Fruit fly (Drosophila melanogaster) ovary, adult (tissue): ENCODE measurements around the gene Ubr1.
A peak's percentile ranks its signal among the peaks of the same experiment; 100 is the strongest.

Experiments
- CG17801 ChIP-seq: fragments of 200-800 bp; optimal IDR thresholded peaks from 2 replicates; lab custom pipeline; 2019; ENCODE audit warnings: missing biosample characterization, mild to moderate bottlenecking, missing genetic modification characterization, moderate library complexity; ENCODE audit not compliant: partially characterized antibody

Gene Ubr1

DNA sequence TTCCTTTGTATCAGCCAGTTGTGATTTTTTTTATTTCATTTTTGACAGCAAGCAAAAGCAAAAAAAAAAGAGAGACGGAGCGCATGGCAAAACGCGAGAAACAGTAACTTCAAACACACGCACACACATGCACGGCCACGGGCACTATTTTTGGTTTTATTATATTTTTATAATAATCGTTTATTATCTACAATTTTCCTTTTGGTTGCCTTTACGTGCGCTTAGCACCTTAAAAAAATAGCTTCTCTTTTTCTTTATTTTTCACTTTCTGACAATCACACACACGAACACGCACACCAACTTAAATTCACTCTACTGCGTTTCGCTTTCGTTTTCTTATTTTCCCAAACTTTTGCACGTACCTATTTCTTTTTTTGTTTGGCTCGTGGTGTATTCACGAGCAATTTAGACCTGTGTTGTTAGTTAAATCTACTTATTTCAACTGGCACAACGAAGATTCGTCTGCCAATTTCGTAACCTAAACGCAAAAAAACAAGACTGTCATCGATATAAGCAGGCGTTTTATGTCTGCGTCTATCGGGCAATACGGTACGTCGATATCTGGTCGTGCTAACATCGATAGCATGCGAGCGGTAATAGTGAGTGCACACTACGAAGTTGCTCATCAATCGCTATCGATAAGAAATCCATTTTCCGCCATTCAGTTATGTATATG lies at the start of gene Ubr1:
Gene Ubr1, minus strand, starts transcription at position 532 of the 676 bp plus-strand sequence.
- TF ChIP-seq CG17801 = peak; percentile 81

DNA sequence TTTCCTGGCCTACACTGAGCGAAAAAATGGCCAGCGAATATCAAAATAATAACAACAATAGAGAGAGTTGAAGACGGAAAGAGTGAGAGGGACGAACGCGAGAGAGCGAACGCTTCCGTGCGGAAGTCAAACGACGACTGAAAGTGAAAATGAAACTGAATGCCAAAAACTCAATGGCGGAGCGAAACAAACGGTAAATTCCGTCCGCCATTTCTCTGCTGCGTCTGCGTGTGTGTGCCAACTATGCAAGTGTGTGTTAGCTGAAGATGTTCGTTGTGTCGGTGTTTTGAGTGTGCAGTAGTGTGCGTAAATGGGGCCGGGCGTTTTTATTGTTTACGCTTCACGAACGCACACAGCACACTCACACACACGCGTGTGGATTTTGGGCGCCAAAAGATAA lies 18.4 kb upstream of the Ubr1 start:
- no peak for TF ChIP-seq CG17801

DNA sequence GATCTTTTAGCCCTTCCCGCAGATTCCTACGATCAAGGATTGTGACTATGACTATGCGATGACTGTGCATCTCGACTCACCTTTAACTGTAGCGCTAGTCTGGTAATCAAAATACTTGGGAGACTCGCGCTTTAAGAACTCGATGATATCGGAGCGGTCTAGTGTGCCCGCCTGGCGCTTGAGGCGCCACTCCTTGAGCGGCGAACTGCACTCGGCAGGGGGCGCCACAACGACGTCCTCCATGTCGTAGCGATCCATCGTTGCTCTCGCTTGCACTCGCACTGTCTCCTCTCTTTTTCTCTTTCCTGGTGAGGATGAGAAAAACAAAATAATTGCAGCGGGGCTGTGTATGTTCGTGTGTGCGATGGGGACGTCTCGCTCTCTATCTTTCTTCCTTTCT lies 1.1 kb downstream of the Ubr1 start:
- no peak for TF ChIP-seq CG17801

DNA sequence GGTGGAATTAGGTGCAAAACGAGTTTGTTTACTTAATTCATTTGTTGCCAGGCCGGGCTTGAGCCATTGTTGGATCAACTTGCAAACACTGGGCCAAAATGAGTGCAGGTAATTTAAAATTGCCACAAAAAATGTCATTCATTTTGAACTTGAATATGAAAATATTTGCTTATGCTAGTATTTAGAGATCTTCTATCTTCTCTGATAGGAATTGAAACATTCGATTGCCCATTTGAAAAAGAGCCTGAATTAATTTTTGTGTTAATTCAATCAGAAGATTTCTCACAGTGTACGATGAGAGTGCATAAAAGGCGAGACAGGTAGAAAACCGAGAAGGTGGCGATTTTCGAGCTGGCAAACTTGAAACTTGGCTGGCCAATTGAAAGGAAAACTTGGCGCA lies 1.9 kb downstream of the Ubr1 start:
- peak; percentile 47 for TF ChIP-seq CG17801

DNA sequence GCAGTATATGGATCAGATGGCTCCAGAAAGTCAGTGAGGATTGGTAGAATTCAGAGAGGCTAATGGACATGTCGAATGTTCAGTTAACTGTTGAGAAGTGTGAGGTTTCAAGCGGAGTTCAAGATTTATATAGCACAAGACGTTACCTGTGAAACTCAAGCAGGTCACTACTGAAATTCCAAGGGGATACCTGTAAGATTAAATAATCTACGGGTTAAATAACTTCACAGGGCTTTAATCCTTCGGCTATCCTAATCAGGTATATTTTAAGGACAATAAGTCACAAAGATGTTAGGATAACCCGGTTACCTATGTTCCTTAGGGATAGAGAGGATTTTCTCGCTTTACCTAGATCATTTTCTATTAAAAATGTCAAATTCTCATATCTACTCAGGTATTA lies 20.1 kb downstream of the Ubr1 start, which contains the start of gene CG13000:
Gene CG13000, minus strand, starts transcription at position 101 of the 400 bp plus-strand sequence.
- no peak for TF ChIP-seq CG17801

DNA sequence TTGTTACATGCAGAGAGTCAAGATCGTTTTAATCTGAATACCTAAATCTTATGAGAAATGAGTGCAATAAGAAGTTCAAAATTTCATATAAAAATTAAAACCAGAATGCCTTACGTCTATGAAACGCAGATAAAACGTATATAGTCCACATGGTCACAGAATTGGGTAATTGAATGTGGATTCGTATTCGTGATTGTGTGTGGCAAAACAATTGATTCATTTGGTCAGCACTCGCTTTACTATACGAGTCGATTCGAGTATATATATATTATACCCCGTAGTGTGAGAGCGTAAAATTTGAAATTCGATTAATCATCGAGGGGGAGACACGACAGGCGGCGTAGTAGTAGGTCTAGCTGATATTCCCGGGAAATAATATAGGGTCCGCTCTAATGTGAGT lies 21.9 kb downstream of the Ubr1 start:
- TF ChIP-seq CG17801 = no peak

DNA sequence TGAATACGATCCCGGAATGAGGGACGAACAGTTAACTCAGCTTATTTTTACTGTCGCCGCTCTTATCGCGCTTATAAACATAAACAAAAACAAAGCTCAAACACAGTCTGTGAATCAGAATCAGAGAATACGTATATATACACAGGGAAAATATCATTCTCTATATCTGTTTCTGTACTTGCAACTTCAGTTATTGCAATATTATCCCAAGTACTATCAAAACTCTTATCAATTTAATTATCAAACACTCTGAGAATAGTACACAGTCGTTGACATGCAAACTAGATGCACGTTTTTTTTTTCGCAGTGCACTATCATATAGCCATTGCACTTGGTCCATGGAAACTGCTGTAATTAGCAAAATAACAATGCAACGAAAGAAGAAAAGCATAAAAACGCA lies 23.1 kb downstream of the Ubr1 start:
- TF ChIP-seq CG17801 = peak; percentile 74

DNA sequence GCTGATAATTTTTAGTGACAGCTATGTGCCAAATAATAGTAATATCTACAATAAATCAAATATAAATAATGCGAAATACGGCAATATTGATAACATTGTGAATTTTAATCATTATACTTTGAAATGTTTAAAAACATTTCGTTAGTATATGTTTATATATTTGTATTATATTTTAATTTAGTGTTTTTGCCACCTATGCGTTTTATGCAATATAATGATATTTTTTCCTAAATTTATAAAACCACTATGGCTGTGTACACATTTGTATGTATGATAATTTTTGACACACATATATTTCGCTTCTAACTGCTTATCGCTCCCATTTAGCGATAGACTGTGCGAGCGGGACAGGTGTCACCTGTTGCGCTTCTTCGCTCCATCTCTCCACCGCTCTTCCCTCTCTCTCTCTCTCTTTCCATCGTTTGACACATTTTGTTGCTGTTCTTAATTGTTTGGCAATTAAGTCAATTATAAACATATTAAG lies 24.4 kb downstream of the Ubr1 start:
- peak; percentile 50 for TF ChIP-seq CG17801

DNA sequence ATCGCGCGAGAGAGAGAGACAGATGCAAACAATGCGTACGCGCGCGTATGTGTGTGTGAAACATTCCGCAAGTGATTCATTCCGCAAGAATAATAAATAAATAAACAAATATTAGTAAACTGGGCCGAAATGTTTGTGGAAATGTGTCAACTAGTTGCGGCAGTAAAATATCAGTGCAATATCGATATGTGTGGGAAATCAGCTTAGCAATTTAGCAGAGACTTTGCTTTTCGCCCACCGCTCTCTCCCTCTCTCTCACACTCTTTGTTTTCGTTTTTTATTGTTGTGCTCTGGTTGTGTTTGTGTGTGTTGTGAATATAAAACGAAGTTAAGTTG lies 25.0 kb downstream of the Ubr1 start:
- TF ChIP-seq CG17801 = no peak

DNA sequence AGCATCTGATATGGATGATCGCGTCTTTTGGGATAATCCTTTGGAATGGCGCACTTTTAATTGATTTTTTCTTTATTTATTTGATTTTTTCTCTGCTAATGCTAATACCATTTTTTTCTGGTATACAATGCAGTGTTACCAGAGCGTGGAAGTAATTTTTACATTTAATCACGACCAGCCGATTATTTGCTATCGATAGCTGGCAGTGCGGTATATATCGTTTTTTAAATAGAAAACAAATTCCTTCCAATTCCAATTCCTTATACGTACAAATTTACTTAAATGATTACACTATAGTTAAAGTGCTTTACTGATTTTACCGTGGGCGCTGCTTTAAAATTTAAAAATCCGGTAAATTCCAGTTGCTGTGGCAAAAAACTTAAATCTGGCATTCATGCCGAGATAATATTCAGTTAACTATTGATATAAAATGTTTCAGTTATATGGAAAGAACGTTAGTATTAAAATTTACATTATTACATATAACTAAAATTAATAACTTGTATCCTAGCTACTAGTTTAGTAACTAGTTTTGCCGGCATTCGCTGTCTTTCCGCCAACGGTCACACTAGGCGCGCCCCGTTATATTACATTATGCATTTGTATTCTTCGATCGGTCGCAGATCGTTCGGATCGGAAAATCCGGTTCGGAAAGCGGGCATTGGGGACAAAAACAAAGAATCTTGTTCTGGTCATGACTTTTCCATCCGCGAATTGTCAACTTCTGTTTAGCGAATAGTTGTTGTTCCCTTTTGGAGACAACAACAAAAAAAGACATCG lies 25.6 kb downstream of the Ubr1 start, which contains the start of the genes CG13001 and RhoGAP15B:
Gene CG13001, minus strand, starts transcription at position 137 of the 780 bp plus-strand sequence.
Gene RhoGAP15B, plus strand, starts transcription at position 556 of the 780 bp plus-strand sequence.
- peak; percentile 65 for TF ChIP-seq CG17801

DNA sequence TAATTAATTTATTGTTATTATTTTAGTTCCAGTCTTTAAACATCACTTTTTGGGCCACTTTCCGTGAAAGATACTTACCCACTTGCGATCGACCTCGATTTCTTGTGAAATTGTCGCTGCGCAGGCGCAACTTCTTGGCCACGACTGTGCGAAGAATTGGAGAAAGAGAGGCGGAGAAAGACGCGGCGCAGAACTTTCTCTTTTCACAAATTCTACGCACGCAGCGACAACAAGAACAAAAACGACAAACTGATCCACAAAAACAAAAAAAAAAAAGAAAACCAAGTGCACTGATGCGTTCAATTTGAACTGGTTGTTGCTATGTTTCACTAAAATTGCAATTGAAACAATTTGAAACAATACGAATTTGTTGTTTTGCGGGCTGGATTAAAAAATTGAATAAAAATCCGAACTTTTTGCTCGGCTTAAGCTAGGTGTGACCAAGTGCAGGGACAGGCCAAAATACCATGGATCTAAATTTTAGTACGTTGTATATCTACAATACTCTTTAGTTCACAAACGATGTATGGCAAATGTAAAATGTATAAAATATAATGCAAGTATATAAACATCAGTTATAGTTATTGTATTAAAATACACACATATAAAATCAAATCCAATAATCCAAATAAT lies 27.9 kb downstream of the Ubr1 start, which contains the start of gene wus:
Gene wus, minus strand, starts transcription at position 448 of the 633 bp plus-strand sequence.
- TF ChIP-seq CG17801 = no peak

DNA sequence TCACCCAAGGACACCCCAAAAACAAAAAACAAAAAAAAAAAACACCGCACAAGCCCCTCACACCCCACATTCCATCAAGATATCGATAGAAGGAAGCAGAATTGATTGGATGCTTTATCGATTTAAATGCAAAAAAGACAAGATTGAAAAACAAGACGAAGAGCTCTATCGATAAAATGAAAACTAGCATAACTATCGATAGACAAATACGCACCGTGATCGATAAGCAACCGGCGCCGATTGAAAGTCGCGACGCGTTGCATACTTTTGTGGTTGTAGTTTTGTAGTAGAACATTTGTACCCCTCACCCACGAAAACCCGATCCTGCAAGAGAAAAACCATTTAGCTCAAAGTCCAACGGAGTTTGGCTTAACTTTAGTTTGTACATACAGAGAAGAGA lies 31.8 kb downstream of the Ubr1 start:
- no peak for TF ChIP-seq CG17801

DNA sequence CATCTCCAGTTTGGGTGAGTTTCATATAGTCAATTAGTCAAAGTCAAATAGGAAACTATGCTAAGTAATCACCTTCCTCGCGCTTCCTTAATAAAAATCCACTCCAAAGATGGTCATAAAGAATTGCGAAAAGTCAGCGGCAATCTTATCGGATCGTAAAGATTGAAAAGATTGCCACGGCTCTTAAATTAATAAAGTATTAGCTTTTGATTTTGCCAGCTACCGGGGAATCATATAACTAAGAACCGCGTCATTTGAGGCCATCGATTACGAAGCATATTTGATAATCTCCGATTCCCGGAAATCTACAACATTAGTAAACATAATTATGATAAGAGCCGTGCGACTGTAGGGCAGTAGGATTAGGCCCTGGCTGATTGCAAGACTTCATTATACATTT lies 34.0 kb downstream of the Ubr1 start:
- no peak for TF ChIP-seq CG17801

DNA sequence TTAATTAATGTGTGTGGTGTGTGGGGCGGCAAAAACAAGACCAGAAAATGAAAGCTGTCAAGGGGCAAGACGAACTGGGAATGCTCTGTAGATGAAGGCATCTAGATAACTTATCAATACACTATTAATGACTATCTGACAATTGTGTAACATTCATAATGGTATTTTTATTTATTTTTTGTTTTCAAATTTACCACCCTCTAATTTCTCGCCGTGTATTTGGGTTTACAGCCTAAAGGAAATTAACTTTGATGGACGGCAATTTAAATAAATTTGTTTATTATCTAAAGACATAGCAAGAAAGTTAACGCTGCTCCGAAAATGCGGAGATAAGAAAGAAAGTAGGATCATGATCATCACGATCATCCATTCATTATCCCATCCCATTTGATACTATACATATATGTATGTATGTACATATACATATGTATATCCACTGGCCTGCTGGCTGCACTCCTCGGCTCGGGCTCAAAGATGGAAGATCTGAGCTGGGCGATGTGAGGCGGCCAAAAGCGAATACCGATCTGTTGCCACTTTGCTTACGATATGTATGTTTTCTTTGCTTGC lies 35.6 kb downstream of the Ubr1 start:
- TF ChIP-seq CG17801 = no peak

DNA sequence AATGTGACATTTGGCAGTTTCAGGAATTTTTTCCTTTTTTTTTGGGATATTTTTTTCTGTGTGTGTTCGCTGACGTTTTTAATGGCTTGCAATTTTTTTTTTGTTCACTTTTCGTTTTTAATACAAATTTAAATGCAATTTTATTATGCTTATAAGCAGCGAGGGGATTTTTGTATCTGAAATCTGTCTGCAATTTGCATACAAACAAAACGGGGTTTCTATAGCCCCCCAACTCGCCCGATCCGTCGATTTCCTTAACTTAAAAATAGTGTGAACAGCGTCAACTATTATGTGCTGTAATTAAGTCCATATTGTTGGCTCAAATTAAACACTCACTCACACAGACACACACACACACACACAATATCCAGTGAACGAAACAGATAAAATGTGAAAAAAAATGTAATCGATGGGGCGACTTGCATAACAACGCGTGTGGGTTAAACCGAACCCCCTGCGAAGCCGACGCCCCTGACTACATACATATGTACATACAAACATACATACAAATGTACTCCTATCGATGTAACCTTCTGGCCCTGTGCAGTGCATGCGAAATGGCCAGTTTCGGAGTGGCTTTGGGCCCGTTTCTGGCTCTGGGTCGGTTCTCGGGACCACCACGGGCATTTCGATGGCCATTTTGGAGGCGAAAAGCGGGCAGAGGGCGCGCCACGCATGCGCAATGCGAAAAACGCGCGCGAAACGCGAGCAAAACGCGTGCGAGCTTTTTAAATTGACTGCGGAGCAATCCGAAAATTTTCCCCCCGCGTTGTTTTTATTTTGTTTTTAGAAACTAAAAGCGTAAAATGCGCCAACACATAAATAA lies 36.3 kb downstream of the Ubr1 start:
- no peak for TF ChIP-seq CG17801
